Fruit fly (Drosophila melanogaster) whole organism, pupa: ENCODE measurements around the gene CG34324.

Source experiments
- CG10348 ChIP-seq: fragments of 200-800 bp; sonication (Bioruptor generic); IDR thresholded peaks from 2 replicates; pipeline ENCODE4 v1.3.6; 2022; ENCODE audit warnings: missing biosample characterization, missing genetic modification characterization
- CG12605 ChIP-seq: fragments of 200-800 bp; sonication (Bioruptor generic); IDR thresholded peaks from 2 replicates; pipeline ENCODE4 v1.3.6; 2022; ENCODE audit warnings: missing biosample characterization, missing genetic modification characterization
- CG13204 ChIP-seq: fragments of 200-800 bp; sonication (Bioruptor generic); optimal IDR thresholded peaks from 2 replicates; lab custom pipeline; 2018; ENCODE audit warnings: missing biosample characterization, mild to moderate bottlenecking, missing genetic modification characterization, moderate library complexity
- CG14655 ChIP-seq: fragments of 200-800 bp; sonication (Bioruptor generic); optimal IDR thresholded peaks from 3 replicates; lab custom pipeline; 2017; ENCODE audit warnings: mild to moderate bottlenecking, missing biosample characterization, missing genetic modification reagents, missing genetic modification characterization
- CG15710 ChIP-seq: fragments of 200-800 bp; sonication (Bioruptor generic); optimal IDR thresholded peaks from 2 replicates; lab custom pipeline; 2018; ENCODE audit warnings: missing biosample characterization, mild to moderate bottlenecking, missing genetic modification characterization, moderate library complexity
- CG17806 ChIP-seq: fragments of 200-800 bp; sonication (Bioruptor generic); optimal IDR thresholded peaks from 2 replicates; lab custom pipeline; 2018; ENCODE audit warnings: missing biosample characterization, mild to moderate bottlenecking, missing genetic modification characterization, moderate library complexity
- CG32121 ChIP-seq: fragments of 200-800 bp; sonication (Bioruptor generic); IDR thresholded peaks from 2 replicates; pipeline ENCODE4 v1.3.6; 2022; ENCODE audit warnings: missing biosample characterization, missing genetic modification characterization
- CG34367 ChIP-seq: fragments of 200-800 bp; sonication (Bioruptor generic); optimal IDR thresholded peaks from 2 replicates; lab custom pipeline; 2018; ENCODE audit warnings: missing biosample characterization, mild to moderate bottlenecking, missing genetic modification characterization
- CG4496 ChIP-seq: fragments of 200-800 bp; sonication (Bioruptor generic); IDR thresholded peaks from 3 replicates; pipeline ENCODE4 v1.3.6; 2022; ENCODE audit warnings: missing biosample characterization, missing genetic modification characterization
- CG8159 ChIP-seq: fragments of 200-800 bp; sonication (Bioruptor generic); optimal IDR thresholded peaks from 3 replicates; lab custom pipeline; 2018; ENCODE audit warnings: missing biosample characterization, mild to moderate bottlenecking, missing genetic modification characterization, moderate library complexity
- CG8301 ChIP-seq: fragments of 200-800 bp; sonication (Bioruptor generic); optimal IDR thresholded peaks from 2 replicates; lab custom pipeline; 2018; ENCODE audit warnings: missing biosample characterization, mild to moderate bottlenecking, missing genetic modification characterization
- CG9948 ChIP-seq: fragments of 200-800 bp; sonication (Bioruptor generic); optimal IDR thresholded peaks from 2 replicates; lab custom pipeline; 2018; ENCODE audit warnings: missing biosample characterization, mild to moderate bottlenecking, missing genetic modification characterization, moderate library complexity
- D1 ChIP-seq: fragments of 200-800 bp; sonication (Bioruptor generic); optimal IDR thresholded peaks from 2 replicates; lab custom pipeline; 2018; ENCODE audit warnings: missing biosample characterization, mild to moderate bottlenecking, missing genetic modification characterization, moderate library complexity
- EcR ChIP-seq: fragments of 200-800 bp; sonication (Bioruptor generic); optimal IDR thresholded peaks from 3 replicates; lab custom pipeline; 2019; ENCODE audit warnings: missing biosample characterization, missing genetic modification characterization, mild to moderate bottlenecking, moderate library complexity, missing genetic modification reagents
- Ets98B ChIP-seq: fragments of 200-800 bp; sonication (Bioruptor generic); IDR thresholded peaks from 2 replicates; pipeline ENCODE4 v1.3.6; 2022; ENCODE audit warnings: missing biosample characterization, missing genetic modification characterization
- Pif1A ChIP-seq: fragments of 200-800 bp; sonication (Bioruptor generic); optimal IDR thresholded peaks from 3 replicates; lab custom pipeline; 2016; ENCODE audit warnings: missing biosample characterization, missing genetic modification characterization
- Pif1B ChIP-seq: fragments of 200-800 bp; sonication (Bioruptor generic); optimal IDR thresholded peaks from 3 replicates; lab custom pipeline; 2016; ENCODE audit warnings: missing biosample characterization, missing genetic modification characterization
- Snoo ChIP-seq: fragments of 200-800 bp; sonication (Bioruptor generic); optimal IDR thresholded peaks from 3 replicates; lab custom pipeline; 2017; ENCODE audit warnings: missing biosample characterization, mild to moderate bottlenecking, missing genetic modification characterization, inconsistent platforms
- fd96Ca ChIP-seq: fragments of 200-800 bp; sonication (Bioruptor generic); IDR thresholded peaks from 3 replicates; pipeline ENCODE4 v1.3.6; 2022; ENCODE audit warnings: missing biosample characterization, missing genetic modification characterization
- gl ChIP-seq: fragments of 200-800 bp; sonication (Bioruptor generic); optimal IDR thresholded peaks from 2 replicates; lab custom pipeline; 2018; ENCODE audit warnings: missing biosample characterization, mild to moderate bottlenecking, missing genetic modification characterization
- rn ChIP-seq: fragments of 200-800 bp; sonication (Bioruptor generic); IDR thresholded peaks from 2 replicates; pipeline ENCODE4 v1.3.6; 2022; ENCODE audit warnings: missing biosample characterization, missing genetic modification characterization

CG34324 gene

DNA sequence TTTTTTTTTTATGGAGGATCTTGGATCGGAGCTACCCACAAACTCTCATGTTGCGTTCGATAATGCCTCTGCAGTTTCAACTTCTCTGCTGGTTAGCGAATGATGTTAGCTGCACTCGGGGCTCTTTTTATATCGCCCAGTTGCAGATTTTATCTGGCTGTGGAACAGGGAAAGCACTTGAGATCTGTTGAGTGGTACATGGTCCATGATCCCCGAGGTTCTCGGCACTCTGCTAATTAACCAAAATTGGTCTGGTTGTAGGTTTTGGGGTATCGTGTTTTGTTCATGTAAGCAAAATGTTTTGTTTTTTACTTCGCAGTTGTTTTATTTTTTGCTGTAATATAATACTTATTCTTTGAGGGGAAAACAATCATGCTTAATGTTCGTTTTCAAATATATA is at the start of gene CG34324:
TSS of gene CG34324 (minus strand) at position 101 of the 400 bp plus-strand sequence.
- TF ChIP-seq CG9948 (no peak), fd96Ca (GFP tag; lab: Robert Waterston, UW) (no peak), CG13204 (GFP tag; lab: Kevin White, UChicago) (no peak), CG34367 (tag; lab: Kevin White, UChicago) (no peak), gl (no peak), CG15710 (tag; lab: Kevin White, UChicago) (no peak), CG17806 (tag; lab: Kevin White, UChicago) (no peak), CG8301 (tag; lab: Kevin White, UChicago) (no peak), Snoo (tag; lab: Kevin White, UChicago) (no peak), D1 (tag; lab: Kevin White, UChicago) (no peak), CG8159 (tag; lab: Kevin White, UChicago) (no peak), CG32121 (no peak), CG14655 (GFP tag; lab: Kevin White, UChicago) (no peak), rn (GFP tag; lab: Robert Waterston, UW) (no peak), CG12605 (GFP tag; lab: Robert Waterston, UW) (no peak), EcR (GFP tag; lab: Kevin White, UChicago) (no peak), Pif1B (no peak)
- TF ChIP-seq, all 21 proteins: peak for 0

DNA sequence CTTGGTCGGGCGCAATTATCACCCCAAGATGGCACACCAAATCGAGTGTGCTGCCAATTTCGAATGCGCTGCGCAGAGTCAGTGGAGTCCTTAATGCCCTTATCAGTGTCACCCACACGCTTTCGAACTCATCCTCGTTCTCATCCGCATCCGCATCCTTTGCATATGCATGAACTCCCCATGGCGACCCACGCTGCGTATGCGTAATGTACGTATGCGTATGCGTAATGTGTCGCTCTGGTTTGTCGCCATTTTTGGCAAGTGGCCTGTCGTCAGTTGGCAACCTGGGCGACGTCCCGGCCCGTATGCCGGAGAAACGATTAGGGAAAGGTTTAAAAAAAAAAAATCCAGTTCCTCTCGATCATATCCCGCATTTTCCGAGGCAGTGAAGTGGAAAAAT is 21.5 kb upstream of the CG34324 start:
- TF ChIP-seq Ets98B = no peak
- no peak for TF ChIP-seq CG14655 (GFP tag; lab: Kevin White, UChicago)
- TF ChIP-seq EcR (GFP tag; lab: Kevin White, UChicago) = no peak
- TF ChIP-seq CG9948 = no peak
- no peak for TF ChIP-seq Pif1B
- no peak for TF ChIP-seq D1 (tag; lab: Kevin White, UChicago)
- TF ChIP-seq CG17806 (tag; lab: Kevin White, UChicago) = no peak
- no peak for TF ChIP-seq CG13204 (GFP tag; lab: Kevin White, UChicago)
- no peak for TF ChIP-seq CG15710 (tag; lab: Kevin White, UChicago)
- TF ChIP-seq fd96Ca (GFP tag; lab: Robert Waterston, UW) = no peak
- no peak for TF ChIP-seq CG4496 (GFP tag; lab: Robert Waterston, UW)
- TF ChIP-seq CG12605 (GFP tag; lab: Robert Waterston, UW) = no peak
- no peak for TF ChIP-seq CG8159 (tag; lab: Kevin White, UChicago)
- no peak for TF ChIP-seq rn (GFP tag; lab: Robert Waterston, UW)
- no peak for TF ChIP-seq Snoo (tag; lab: Kevin White, UChicago)
- no peak for TF ChIP-seq CG10348
- no peak for TF ChIP-seq CG8301 (tag; lab: Kevin White, UChicago)
- TF ChIP-seq CG32121 = no peak

DNA sequence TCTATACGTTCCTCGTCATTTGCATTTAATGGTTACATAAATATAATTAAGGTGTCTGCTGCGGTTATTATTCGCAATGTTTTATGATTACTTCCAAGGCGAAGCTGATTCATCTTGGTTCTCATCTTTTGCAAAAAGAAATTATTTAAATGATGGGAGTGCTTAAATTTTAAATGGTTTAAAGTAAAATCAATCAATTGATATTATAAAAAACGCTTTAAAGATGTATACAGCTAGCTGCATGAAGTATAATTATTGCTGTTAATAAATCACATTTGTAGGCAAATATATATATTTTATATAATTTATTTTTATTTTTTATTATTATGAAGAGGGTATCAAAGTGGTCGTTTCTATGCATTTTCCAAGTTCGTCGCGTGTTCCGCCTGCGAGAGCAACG is 6.7 kb downstream of the CG34324 start:
- no peak for TF ChIP-seq fd96Ca (GFP tag; lab: Robert Waterston, UW)
- TF ChIP-seq D1 (tag; lab: Kevin White, UChicago) = no peak
- no peak for TF ChIP-seq CG8301 (tag; lab: Kevin White, UChicago)
- peak; percentile 29 for TF ChIP-seq CG14655 (GFP tag; lab: Kevin White, UChicago)
- no peak for TF ChIP-seq rn (GFP tag; lab: Robert Waterston, UW)

DNA sequence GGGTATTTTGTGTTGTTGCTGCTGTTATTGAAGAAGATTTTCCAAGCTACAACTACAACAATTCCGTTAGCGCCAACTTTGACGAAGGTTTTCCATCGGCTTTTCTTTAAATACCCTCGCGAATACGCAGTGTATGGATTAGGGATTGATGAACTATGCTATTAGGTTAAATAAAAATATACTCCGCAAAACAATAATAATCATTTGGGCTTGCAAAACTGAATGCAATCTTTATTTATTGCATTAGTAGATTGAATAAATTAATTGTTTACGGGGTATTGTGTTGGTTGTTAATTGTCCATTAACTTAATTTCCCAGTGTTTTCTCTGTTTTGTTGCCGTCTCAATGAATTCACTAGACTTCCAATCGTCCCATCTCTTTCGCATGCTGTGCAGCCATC is 10.0 kb downstream of the CG34324 start:
- TF ChIP-seq CG8159 (tag; lab: Kevin White, UChicago) (no peak), Pif1A (GFP tag; lab: Kevin White, UChicago) (no peak), gl (no peak), CG12605 (GFP tag; lab: Robert Waterston, UW) (no peak), CG10348 (no peak), CG17806 (tag; lab: Kevin White, UChicago) (no peak), CG32121 (0 out of 2 replicates have a peak, but pooled peaks have one; percentile 10), CG15710 (tag; lab: Kevin White, UChicago) (no peak), CG8301 (tag; lab: Kevin White, UChicago) (no peak), EcR (GFP tag; lab: Kevin White, UChicago) (no peak), CG14655 (GFP tag; lab: Kevin White, UChicago) (no peak), rn (GFP tag; lab: Robert Waterston, UW) (no peak), Snoo (tag; lab: Kevin White, UChicago) (no peak), CG13204 (GFP tag; lab: Kevin White, UChicago) (no peak), CG34367 (tag; lab: Kevin White, UChicago) (no peak), CG4496 (GFP tag; lab: Robert Waterston, UW) (no peak), Ets98B (peak; percentile 30; the same call in 1 of the 2 replicates)

DNA sequence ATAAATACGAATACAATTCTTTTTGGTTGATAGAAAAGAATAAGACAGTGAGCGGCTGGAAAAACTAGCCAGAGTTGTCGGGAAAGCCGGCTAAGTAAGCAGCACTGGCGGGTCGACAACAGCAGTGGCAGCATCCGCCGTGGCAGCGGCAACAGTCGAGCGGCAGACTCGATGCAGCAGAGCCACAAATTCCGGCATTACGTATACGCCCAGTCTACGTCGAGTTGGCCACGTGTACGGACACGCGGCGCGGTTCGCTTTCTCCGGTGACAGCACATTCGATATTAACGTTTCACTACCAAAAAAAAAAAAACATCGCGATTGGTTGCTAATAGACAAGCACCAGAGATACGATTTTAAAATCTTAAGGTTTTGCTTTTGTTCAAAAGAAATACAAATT is 11.8 kb downstream of the CG34324 start, which contains the start of gene Neto:
TSS of gene Neto (plus strand) at position 209 of the 400 bp plus-strand sequence.
- TF ChIP-seq CG4496 (GFP tag; lab: Robert Waterston, UW) = 0 out of 3 replicates have a peak, but pooled peaks have one; percentile 10
- TF ChIP-seq CG34367 (tag; lab: Kevin White, UChicago) = no peak
- TF ChIP-seq, all 21 proteins: peak for 1

DNA sequence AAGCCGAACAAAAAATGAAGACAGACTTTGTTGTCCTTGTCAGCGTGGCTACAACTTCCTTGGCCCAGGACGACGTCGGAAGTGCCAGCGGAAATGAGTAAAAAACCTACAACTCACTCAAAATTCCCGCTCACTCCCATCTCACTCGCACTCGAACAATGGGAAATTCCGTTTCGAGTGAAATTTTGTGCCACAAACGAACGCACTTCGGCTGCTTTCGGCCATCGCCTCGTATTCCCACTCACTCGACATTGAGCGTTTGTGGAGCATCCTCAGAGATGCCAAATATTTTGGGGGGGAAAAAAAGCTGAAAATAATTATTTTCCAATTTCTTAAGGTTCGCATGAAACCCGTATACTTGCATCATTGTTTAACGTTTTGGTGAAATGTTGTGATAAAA is 12.8 kb downstream of the CG34324 start:
- TF ChIP-seq CG4496 (GFP tag; lab: Robert Waterston, UW) = no peak
- TF ChIP-seq rn (GFP tag; lab: Robert Waterston, UW) = no peak
- TF ChIP-seq CG8159 (tag; lab: Kevin White, UChicago) = no peak
- TF ChIP-seq CG9948 = no peak
- TF ChIP-seq CG32121 = no peak
- TF ChIP-seq Pif1B = no peak
- TF ChIP-seq CG17806 (tag; lab: Kevin White, UChicago) = no peak
- TF ChIP-seq CG10348 = no peak
- TF ChIP-seq CG15710 (tag; lab: Kevin White, UChicago) = no peak
- no peak for TF ChIP-seq CG13204 (GFP tag; lab: Kevin White, UChicago)
- no peak for TF ChIP-seq CG8301 (tag; lab: Kevin White, UChicago)
- TF ChIP-seq EcR (GFP tag; lab: Kevin White, UChicago) = no peak
- no peak for TF ChIP-seq gl
- no peak for TF ChIP-seq CG34367 (tag; lab: Kevin White, UChicago)
- TF ChIP-seq CG12605 (GFP tag; lab: Robert Waterston, UW) = no peak
- TF ChIP-seq Ets98B = no peak
